Worm (Caenorhabditis elegans): Measurements from ENCODE around the gene VZK822L.2.

The VZK822L.2 gene

ce11 chrIV:11914837-11915737 is 3.3 kb downstream of the VZK822L.2 start, which contains the start of gene fat-6:
Gene fat-6 (minus strand): TSS chrIV:11915687.
- no peak for TF ChIP-seq pes-1 (GFP tag; IDR thresholded peaks at IDR 0.05)

- TF ChIP-seq B0310.2 (tag; optimal IDR thresholded peaks at IDR 0.05) (no peak), tbx-11 (GFP tag; IDR thresholded peaks at IDR 0.05) (no peak), sea-1 (GFP tag; conservative IDR thresholded peaks at IDR 0.05) (no peak), hnd-1 (tag; optimal IDR thresholded peaks at IDR 0.05) (no peak), flt-1 (GFP tag; IDR thresholded peaks at IDR 0.05) (no peak), ets-7 (tag; optimal IDR thresholded peaks at IDR 0.05) (no peak), hmbx-1 (tag; optimal IDR thresholded peaks at IDR 0.05) (no peak), ceh-36 (tag; optimal IDR thresholded peaks at IDR 0.05) (no peak), ceh-13 (GFP tag; optimal IDR thresholded peaks at IDR 0.05) (no peak), tra-4 (tag; optimal IDR thresholded peaks at IDR 0.05) (no peak), hmg-4 (GFP tag; optimal IDR thresholded peaks at IDR 0.05) (no peak), scrt-1 (GFP tag; IDR thresholded peaks at IDR 0.05) (no peak), tbx-37 (GFP tag; conservative IDR thresholded peaks at IDR 0.05) (no peak), F13C5.2 (tag; optimal IDR thresholded peaks at IDR 0.05) (no peak), aly-1 (tag; optimal IDR thresholded peaks at IDR 0.05) (no peak), pes-1 (GFP tag; IDR thresholded peaks at IDR 0.05) (no peak), ama-1 (optimal IDR thresholded peaks at IDR 0.05) (no peak)
Observed at ce11 chrIV:11915768-11916453, 4.1 kb downstream of the VZK822L.2 start, which contains the start of gene ZK822.9. Gene ZK822.9 (plus strand): TSS chrIV:11915947.

ce11 chrIV:11916907-11917306 is 5.1 kb downstream of the VZK822L.2 start, which contains the start of gene ZK822.10:
Gene ZK822.10 (plus strand): TSS chrIV:11917137.
- TF ChIP-seq ets-7 (tag; optimal IDR thresholded peaks at IDR 0.05): no peak
- no peak for TF ChIP-seq sea-1 (GFP tag; conservative IDR thresholded peaks at IDR 0.05)
- no peak for TF ChIP-seq hmbx-1 (tag; optimal IDR thresholded peaks at IDR 0.05)
- TF ChIP-seq ceh-36 (tag; optimal IDR thresholded peaks at IDR 0.05): no peak
- no peak for TF ChIP-seq hmg-4 (GFP tag; optimal IDR thresholded peaks at IDR 0.05)
- TF ChIP-seq pes-1 (GFP tag; IDR thresholded peaks at IDR 0.05): no peak
- TF ChIP-seq hnd-1 (tag; optimal IDR thresholded peaks at IDR 0.05): no peak
- TF ChIP-seq B0310.2 (tag; optimal IDR thresholded peaks at IDR 0.05): no peak
- no peak for TF ChIP-seq scrt-1 (GFP tag; IDR thresholded peaks at IDR 0.05)

- TF ChIP-seq ceh-36 (tag; optimal IDR thresholded peaks at IDR 0.05) (no peak), hmbx-1 (tag; optimal IDR thresholded peaks at IDR 0.05) (no peak), scrt-1 (GFP tag; IDR thresholded peaks at IDR 0.05) (no peak), aly-1 (tag; optimal IDR thresholded peaks at IDR 0.05) (no peak), F13C5.2 (tag; optimal IDR thresholded peaks at IDR 0.05) (no peak), tra-4 (tag; optimal IDR thresholded peaks at IDR 0.05) (no peak), ceh-13 (GFP tag; optimal IDR thresholded peaks at IDR 0.05) (no peak), hnd-1 (tag; optimal IDR thresholded peaks at IDR 0.05) (no peak), tbx-37 (GFP tag; conservative IDR thresholded peaks at IDR 0.05) (no peak), B0310.2 (tag; optimal IDR thresholded peaks at IDR 0.05) (no peak), hmg-4 (GFP tag; optimal IDR thresholded peaks at IDR 0.05) (no peak), sea-1 (GFP tag; conservative IDR thresholded peaks at IDR 0.05) (no peak), pes-1 (GFP tag; IDR thresholded peaks at IDR 0.05) (no peak), flt-1 (GFP tag; IDR thresholded peaks at IDR 0.05) (no peak), tbx-11 (GFP tag; IDR thresholded peaks at IDR 0.05) (no peak), ama-1 (optimal IDR thresholded peaks at IDR 0.05) (no peak)
Observed at ce11 chrIV:11917886-11918285, 6.1 kb downstream of the VZK822L.2 start.

ce11 chrIV:11919067-11919466 is 7.2 kb downstream of the VZK822L.2 start:
- no peak for TF ChIP-seq hmg-4 (GFP tag; optimal IDR thresholded peaks at IDR 0.05)
- TF ChIP-seq hmbx-1 (tag; optimal IDR thresholded peaks at IDR 0.05): no peak
- TF ChIP-seq tbx-37 (GFP tag; conservative IDR thresholded peaks at IDR 0.05): no peak
- no peak for TF ChIP-seq B0310.2 (tag; optimal IDR thresholded peaks at IDR 0.05)
- TF ChIP-seq pes-1 (GFP tag; IDR thresholded peaks at IDR 0.05): no peak
- no peak for TF ChIP-seq tra-4 (tag; optimal IDR thresholded peaks at IDR 0.05)
- no peak for TF ChIP-seq scrt-1 (GFP tag; IDR thresholded peaks at IDR 0.05)
- no peak for TF ChIP-seq tbx-11 (GFP tag; IDR thresholded peaks at IDR 0.05)
- no peak for TF ChIP-seq aly-1 (tag; optimal IDR thresholded peaks at IDR 0.05)
- no peak for TF ChIP-seq ets-7 (tag; optimal IDR thresholded peaks at IDR 0.05)
- no peak for TF ChIP-seq F13C5.2 (tag; optimal IDR thresholded peaks at IDR 0.05)
- no peak for TF ChIP-seq flt-1 (GFP tag; IDR thresholded peaks at IDR 0.05)
- no peak for TF ChIP-seq ama-1 (optimal IDR thresholded peaks at IDR 0.05)
- no peak for TF ChIP-seq ceh-36 (tag; optimal IDR thresholded peaks at IDR 0.05)
- TF ChIP-seq ceh-13 (GFP tag; optimal IDR thresholded peaks at IDR 0.05): no peak
- no peak for TF ChIP-seq hnd-1 (tag; optimal IDR thresholded peaks at IDR 0.05)

- TF ChIP-seq flt-1 (GFP tag; IDR thresholded peaks at IDR 0.05): no peak
- no peak for TF ChIP-seq F13C5.2 (tag; optimal IDR thresholded peaks at IDR 0.05)
- TF ChIP-seq scrt-1 (GFP tag; IDR thresholded peaks at IDR 0.05): no peak
- TF ChIP-seq ets-7 (tag; optimal IDR thresholded peaks at IDR 0.05): no peak
- TF ChIP-seq tra-4 (tag; optimal IDR thresholded peaks at IDR 0.05): no peak
Observed at ce11 chrIV:11922011-11922410, 10.2 kb downstream of the VZK822L.2 start, which contains the start of gene ZK822.1. Gene ZK822.1 (minus strand): TSS chrIV:11922131.

ce11 chrIV:11923074-11923473 is 11.3 kb downstream of the VZK822L.2 start, which contains the start of gene srlf-31:
Gene srlf-31 (minus strand): TSS chrIV:11923174.
- TF ChIP-seq B0310.2 (tag; optimal IDR thresholded peaks at IDR 0.05) (no peak), aly-1 (tag; optimal IDR thresholded peaks at IDR 0.05) (no peak)

Data from whole organism, early embryonic.